Worm (Caenorhabditis elegans): ENCODE data around the gene mans-3.

The mans-3 gene

ce11 chrX:5179874-5180273, 14.7 kb downstream of the mans-3 start, which contains the start of gene sru-48:
sru-48 (plus strand) TSS chrX:5180174.
- TF ChIP-seq efl-1 (optimal IDR thresholded peaks at IDR 0.05) = no peak
- peak in 1 of 2 experiments; percentile 4 for TF ChIP-seq efl-1 (GFP tag; optimal IDR thresholded peaks at IDR 0.05 in 1 of 2)
- TF ChIP-seq lsy-2 (tag; optimal IDR thresholded peaks at IDR 0.05) = no peak

ce11 chrX:5183931-5184330, 18.7 kb downstream of the mans-3 start, which contains the start of gene T03G11.9:
T03G11.9 (plus strand) TSS chrX:5184231.
- TF ChIP-seq unc-86 (tag; optimal IDR thresholded peaks at IDR 0.05) = no peak
- TF ChIP-seq unc-30 (tag; optimal IDR thresholded peaks at IDR 0.05) = no peak
- TF ChIP-seq sup-37 (GFP tag; optimal IDR thresholded peaks at IDR 0.05) = no peak
- no peak for TF ChIP-seq lin-39 (tag; optimal IDR thresholded peaks at IDR 0.05)
- TF ChIP-seq zip-4 (GFP tag; optimal IDR thresholded peaks at IDR 0.05) = no peak
- TF ChIP-seq hlh-17 (GFP tag; optimal IDR thresholded peaks at IDR 0.05; ENCODE audit: borderline replicate concordance) = no peak
- no peak for TF ChIP-seq fkh-10 (GFP tag; optimal IDR thresholded peaks at IDR 0.05)
- TF ChIP-seq lin-14 (GFP tag; optimal IDR thresholded peaks at IDR 0.05) = no peak
- TF ChIP-seq ztf-11 (tag; optimal IDR thresholded peaks at IDR 0.05) = no peak
- no peak for TF ChIP-seq vab-15 (tag; optimal IDR thresholded peaks at IDR 0.05)

ce11 chrX:5188977-5189376, 23.8 kb downstream of the mans-3 start, which contains the start of gene zig-6:
zig-6 (minus strand) TSS chrX:5189077.
- TF ChIP-seq hpl-2 (GFP tag; optimal IDR thresholded peaks at IDR 0.05) (no peak), rnt-1 (tag; optimal IDR thresholded peaks at IDR 0.05) (peak; percentile 39), ceh-88 (GFP tag; IDR thresholded peaks at IDR 0.05) (no peak)

- TF ChIP-seq grh-1 (GFP tag; IDR thresholded peaks at IDR 0.05) (no peak), ceh-63 (GFP tag; optimal IDR thresholded peaks at IDR 0.05) (no peak), alr-1 (tag; optimal IDR thresholded peaks at IDR 0.05; ENCODE audit: borderline replicate concordance) (no peak), nhr-47 (tag; optimal IDR thresholded peaks at IDR 0.05) (no peak), tbx-2 (tag; optimal IDR thresholded peaks at IDR 0.05) (no peak), elt-2 (tag; optimal IDR thresholded peaks at IDR 0.05) (no peak), pag-3 (tag; optimal IDR thresholded peaks at IDR 0.05; ENCODE audit: borderline replicate concordance, insufficient read depth) (no peak), jun-1 (tag; optimal IDR thresholded peaks at IDR 0.05) (no peak), nhr-77 (tag; optimal IDR thresholded peaks at IDR 0.05) (no peak), nhr-20 (tag; optimal IDR thresholded peaks at IDR 0.05) (no peak)
Observed at ce11 chrX:5190061-5190460, 24.9 kb downstream of the mans-3 start.

DNA sequence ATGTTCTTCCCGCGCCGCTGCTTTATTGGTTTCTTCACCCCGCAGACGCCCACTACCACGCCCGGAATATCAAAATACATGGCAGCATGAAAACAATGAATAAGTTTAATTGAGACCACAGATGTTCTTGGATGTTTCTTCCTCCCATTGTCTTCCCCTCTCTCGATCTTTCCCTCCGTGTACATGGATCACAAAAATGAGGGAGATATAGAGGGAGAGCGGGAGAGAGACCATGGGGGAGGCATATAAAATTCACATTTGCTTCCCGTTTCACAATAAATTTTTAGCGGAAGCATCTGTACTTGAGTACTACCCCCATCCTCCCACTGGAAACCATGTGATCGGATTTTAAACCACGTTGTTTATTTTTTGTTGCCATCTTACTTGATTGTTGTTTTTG, 28.2 kb downstream of the mans-3 start:
- TF ChIP-seq xbp-1 (tag; optimal IDR thresholded peaks at IDR 0.05) (no peak), lin-15B (tag; optimal IDR thresholded peaks at IDR 0.05) (no peak), fkh-4 (tag; optimal IDR thresholded peaks at IDR 0.05; ENCODE audit: borderline replicate concordance) (peak; percentile 64), lin-14 (GFP tag; optimal IDR thresholded peaks at IDR 0.05) (peak; percentile 18), pag-3 (tag; optimal IDR thresholded peaks at IDR 0.05; ENCODE audit: borderline replicate concordance, insufficient read depth) (no peak), efl-1 (optimal IDR thresholded peaks at IDR 0.05) (no peak), efl-1 (GFP tag; optimal IDR thresholded peaks at IDR 0.05 in 1 of 2) (peak in 1 of 2 experiments; percentile 18), dsc-1 (tag; optimal IDR thresholded peaks at IDR 0.05) (peak; percentile 94), hpl-2 (GFP tag; optimal IDR thresholded peaks at IDR 0.05) (no peak)

DNA sequence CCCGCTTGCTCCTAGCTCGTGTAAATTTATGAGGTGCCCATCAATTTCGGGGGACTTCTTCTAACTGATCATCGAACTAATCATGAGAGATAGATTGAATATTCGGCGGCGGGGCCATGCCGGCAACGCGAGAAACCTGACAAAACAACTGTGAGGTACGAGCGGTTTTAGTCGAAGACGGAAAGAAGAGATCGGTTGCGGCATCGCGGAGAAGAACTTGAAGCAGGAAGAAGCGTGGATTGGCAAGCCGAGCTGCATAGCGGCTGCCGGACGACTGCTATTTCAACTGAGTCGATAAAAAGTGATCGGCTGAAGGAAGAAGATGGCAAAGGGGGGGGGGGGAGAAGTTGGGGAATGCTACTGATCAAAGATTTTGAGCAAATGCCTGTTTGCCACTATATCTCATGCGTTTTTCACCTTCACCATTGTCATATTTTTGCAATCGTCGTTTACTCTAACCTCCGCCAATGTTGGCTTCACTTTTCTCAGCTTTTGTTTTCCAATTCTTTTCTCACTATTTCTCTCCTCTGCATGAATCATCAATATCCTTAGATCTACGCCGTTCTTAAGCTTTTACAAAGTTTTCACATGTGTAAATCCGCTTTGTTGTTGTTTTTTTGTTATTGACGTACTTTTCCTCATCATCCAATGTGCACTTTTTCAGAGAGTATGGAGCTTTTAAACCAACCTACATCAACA, 30.4 kb downstream of the mans-3 start, which contains the start of gene pqn-62:
TSS of gene pqn-62 (plus strand) at position 649 of the 699 bp plus-strand sequence.
- TF ChIP-seq hlh-4 (tag; optimal IDR thresholded peaks at IDR 0.05) = no peak
- no peak for TF ChIP-seq nhr-85 (tag)
- TF ChIP-seq alr-1 (tag; optimal IDR thresholded peaks at IDR 0.05; ENCODE audit: borderline replicate concordance) = no peak
- peak; percentile 43 for TF ChIP-seq nhr-71 (tag; optimal IDR thresholded peaks at IDR 0.05)
- no peak for TF ChIP-seq efl-3 (GFP tag; optimal IDR thresholded peaks at IDR 0.05)
- no peak for TF ChIP-seq tlp-1 (tag; optimal IDR thresholded peaks at IDR 0.05)
- peak; percentile 59 for TF ChIP-seq lin-14 (GFP tag; optimal IDR thresholded peaks at IDR 0.05)
- no peak for TF ChIP-seq irx-1 (tag; optimal IDR thresholded peaks at IDR 0.05)
- TF ChIP-seq nhr-28 (tag; optimal IDR thresholded peaks at IDR 0.05) = no peak
- TF ChIP-seq blmp-1 (tag; optimal IDR thresholded peaks at IDR 0.05) = no peak
- peak; percentile 65 for TF ChIP-seq pag-3 (tag; optimal IDR thresholded peaks at IDR 0.05; ENCODE audit: borderline replicate concordance, insufficient read depth)
- no peak for TF ChIP-seq jun-1 (tag; optimal IDR thresholded peaks at IDR 0.05)

All from whole organism, L1 larva.